Worm (Caenorhabditis elegans): ENCODE data around the gene Y53G8B.1.

- TF ChIP-seq dao-5 (tag; optimal IDR thresholded peaks at IDR 0.05) (no peak), him-1 (tag; optimal IDR thresholded peaks at IDR 0.05) (no peak)
These were observed 21.5 kb upstream of the Y53G8B.1 start for ce11 chrIII:3107530-3107929.
